Worm (Caenorhabditis elegans) whole organism, midembryonic: ENCODE results near the gene K10H10.13.

Experiments
- T22C8.4 ChIP-seq: fragments of 200-800 bp; sonication (Bioruptor generic); IDR thresholded peaks from 2 replicates; pipeline ENCODE4 v1.3.6; 2022; ENCODE audit warnings: missing genetic modification characterization, missing compliant biosample characterization
- cog-1 ChIP-seq: sonication (generic microtip); optimal IDR thresholded peaks from 2 replicates; lab custom pipeline; 2016; ENCODE audit warnings: missing genetic modification characterization, missing compliant biosample characterization
- flt-1 ChIP-seq: fragments of 200-800 bp; sonication (Bioruptor generic); IDR thresholded peaks from 2 replicates; pipeline ENCODE4 v1.3.6; 2022; ENCODE audit warnings: missing genetic modification characterization, missing compliant biosample characterization
- klf-2 ChIP-seq: fragments of 200-800 bp; sonication (Bioruptor generic); conservative IDR thresholded peaks from 2 replicates; pipeline ENCODE4 v1.3.6; 2022; ENCODE audit warnings: missing genetic modification reagents, missing genetic modification characterization, missing compliant biosample characterization
- med-1 ChIP-seq: sonication (generic microtip); optimal IDR thresholded peaks from 2 replicates; lab custom pipeline; 2017; ENCODE audit warnings: missing genetic modification characterization, mild to moderate bottlenecking, missing compliant biosample characterization, antibody characterized with exemption, missing genetic modification reagents; ENCODE audit not compliant: insufficient read depth
- ref-1 ChIP-seq: fragments of 200-800 bp; sonication (Bioruptor generic); conservative IDR thresholded peaks from 2 replicates; pipeline ENCODE4 v1.3.6; 2022; ENCODE audit warnings: missing genetic modification reagents, missing genetic modification characterization, missing compliant biosample characterization
- tab-1 ChIP-seq: fragments of 200-800 bp; sonication (Bioruptor generic); IDR thresholded peaks from 2 replicates; pipeline ENCODE4 v1.3.6; 2022; ENCODE audit warnings: missing genetic modification characterization, missing compliant biosample characterization
- ztf-23 ChIP-seq: fragments of 200-800 bp; sonication (Bioruptor generic); IDR thresholded peaks from 2 replicates; pipeline ENCODE4 v1.3.6; 2022; ENCODE audit warnings: missing genetic modification reagents, missing genetic modification characterization, missing compliant biosample characterization
- ztf-29 ChIP-seq: fragments of 200-800 bp; sonication (Bioruptor generic); IDR thresholded peaks from 2 replicates; pipeline ENCODE4 v1.3.6; 2022; ENCODE audit warnings: missing genetic modification reagents, missing genetic modification characterization, missing compliant biosample characterization

The K10H10.13 gene

DNA sequence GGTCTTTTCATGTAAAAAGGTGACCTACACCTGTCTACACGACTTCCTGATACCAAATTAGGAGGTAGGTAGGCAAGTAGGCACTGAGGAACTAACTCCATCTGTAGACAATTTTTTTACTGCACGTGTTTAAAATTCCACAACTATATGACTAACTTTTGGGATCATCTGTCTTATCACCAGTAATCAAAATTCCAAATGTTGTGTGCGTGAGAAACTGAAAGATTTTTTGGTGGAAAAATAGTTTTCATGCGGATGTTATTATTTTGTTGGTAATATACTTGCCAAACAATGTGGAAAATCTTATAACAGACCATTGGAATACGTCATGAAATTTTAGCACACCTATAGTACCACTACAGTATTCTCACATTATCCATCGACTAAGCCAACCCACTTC is at the start of gene K10H10.13:
Gene K10H10.13 (minus strand): TSS at position 101 of the 400 bp plus-strand sequence.
- TF ChIP-seq klf-2 (GFP tag; lab: Robert Waterston, UW): no peak
- TF ChIP-seq T22C8.4 (GFP tag; lab: Robert Waterston, UW): no peak
- TF ChIP-seq ztf-23: no peak
- no peak for TF ChIP-seq cog-1 (tag; lab: Kevin White, UChicago)
- TF ChIP-seq ref-1 (GFP tag; lab: Robert Waterston, UW): no peak
- no peak for TF ChIP-seq ztf-29 (GFP tag; lab: Robert Waterston, UW)
- no peak for TF ChIP-seq tab-1 (GFP tag; lab: Robert Waterston, UW)
- no peak for TF ChIP-seq flt-1 (GFP tag; lab: Robert Waterston, UW)
- TF ChIP-seq med-1: no peak

DNA sequence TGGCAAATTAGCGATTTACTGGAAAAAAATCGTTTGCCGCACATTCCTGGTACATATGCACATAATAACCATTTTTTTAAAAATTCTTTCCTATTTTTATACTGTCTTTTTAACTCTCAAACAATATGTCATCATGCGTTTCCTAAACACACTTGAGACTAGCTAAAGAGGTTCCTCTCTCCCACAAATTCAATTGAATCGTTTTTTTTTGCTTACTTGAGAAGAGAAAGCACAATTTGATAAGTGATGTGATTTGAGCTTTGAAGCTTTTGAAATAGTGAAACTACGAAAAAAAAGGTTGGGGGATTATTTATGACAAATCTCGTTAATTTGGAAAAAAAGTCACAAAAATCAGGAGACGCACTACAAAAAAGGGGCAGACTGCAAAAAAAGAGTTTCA is 43.9 kb upstream of the K10H10.13 start:
- TF ChIP-seq med-1 (no peak), T22C8.4 (GFP tag; lab: Robert Waterston, UW) (no peak), cog-1 (tag; lab: Kevin White, UChicago) (no peak), ref-1 (GFP tag; lab: Robert Waterston, UW) (no peak), ztf-29 (GFP tag; lab: Robert Waterston, UW) (no peak), flt-1 (GFP tag; lab: Robert Waterston, UW) (no peak), klf-2 (GFP tag; lab: Robert Waterston, UW) (no peak), ztf-23 (no peak), tab-1 (GFP tag; lab: Robert Waterston, UW) (no peak)

- TF ChIP-seq cog-1 (tag; lab: Kevin White, UChicago) (no peak), T22C8.4 (GFP tag; lab: Robert Waterston, UW) (no peak), ref-1 (GFP tag; lab: Robert Waterston, UW) (no peak), flt-1 (GFP tag; lab: Robert Waterston, UW) (no peak), klf-2 (GFP tag; lab: Robert Waterston, UW) (no peak), ztf-29 (GFP tag; lab: Robert Waterston, UW) (no peak), ztf-23 (no peak), tab-1 (GFP tag; lab: Robert Waterston, UW) (no peak), med-1 (no peak)
These were observed 39.5 kb upstream of the K10H10.13 start, which contains the start of gene nlp-41 for ce11 chrII:14550613-14551012. Gene nlp-41 (plus strand): TSS chrII:14550913.

DNA sequence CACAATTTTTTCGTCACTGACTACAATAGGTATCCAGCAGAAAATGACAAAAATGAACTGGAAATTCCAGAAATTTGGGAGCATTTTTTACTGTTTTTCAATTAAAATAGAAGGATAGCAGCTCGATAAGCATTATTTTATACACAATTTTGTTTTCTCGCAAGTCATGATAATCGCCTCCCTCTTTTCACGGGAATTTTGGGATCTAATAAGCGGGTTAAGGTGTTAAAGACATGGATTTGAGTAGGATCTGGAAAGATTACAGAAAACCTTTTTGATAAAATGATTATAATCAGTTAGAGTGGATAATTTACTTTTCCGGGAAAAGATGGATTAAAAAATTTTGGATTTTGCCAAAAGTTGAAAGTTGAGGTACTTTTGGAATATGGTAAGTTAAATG is 37.6 kb upstream of the K10H10.13 start, which contains the start of gene gcy-29:
Gene gcy-29 (minus strand): TSS at position 101 of the 400 bp plus-strand sequence.
- TF ChIP-seq ztf-29 (GFP tag; lab: Robert Waterston, UW) (no peak), T22C8.4 (GFP tag; lab: Robert Waterston, UW) (no peak), cog-1 (tag; lab: Kevin White, UChicago) (no peak), klf-2 (GFP tag; lab: Robert Waterston, UW) (no peak), ztf-23 (no peak), tab-1 (GFP tag; lab: Robert Waterston, UW) (no peak), ref-1 (GFP tag; lab: Robert Waterston, UW) (no peak), flt-1 (GFP tag; lab: Robert Waterston, UW) (no peak), med-1 (no peak)

DNA sequence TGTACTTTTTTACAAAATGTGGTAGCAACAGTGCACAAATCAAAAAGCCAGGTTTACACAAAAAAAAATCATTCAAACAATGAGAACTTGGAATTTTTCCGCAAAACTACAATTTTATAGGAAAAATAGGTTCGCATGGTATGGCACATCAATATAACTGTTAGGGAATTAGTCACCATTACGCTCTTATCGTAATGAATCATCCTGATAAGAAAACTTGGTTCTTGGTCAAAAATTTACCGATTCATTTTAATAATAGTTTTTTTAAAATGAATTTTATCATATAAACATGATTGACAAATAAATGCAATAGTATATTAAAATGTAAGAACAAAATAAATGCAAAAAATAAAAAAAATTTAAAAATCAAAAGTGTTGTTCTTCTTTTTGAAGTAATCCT is 29.5 kb upstream of the K10H10.13 start:
- no peak for TF ChIP-seq ztf-29 (GFP tag; lab: Robert Waterston, UW)
- TF ChIP-seq cog-1 (tag; lab: Kevin White, UChicago): no peak
- no peak for TF ChIP-seq ref-1 (GFP tag; lab: Robert Waterston, UW)
- no peak for TF ChIP-seq med-1
- TF ChIP-seq flt-1 (GFP tag; lab: Robert Waterston, UW): no peak
- TF ChIP-seq tab-1 (GFP tag; lab: Robert Waterston, UW): no peak
- no peak for TF ChIP-seq T22C8.4 (GFP tag; lab: Robert Waterston, UW)

ce11 chrII:14537728-14538127 is 26.6 kb upstream of the K10H10.13 start, which contains the start of the genes clec-147 and C04H5.7:
Gene clec-147 (minus strand): TSS chrII:14537828.
Gene C04H5.7 (plus strand): TSS chrII:14537946.
- TF ChIP-seq klf-2 (GFP tag; lab: Robert Waterston, UW) (no peak), flt-1 (GFP tag; lab: Robert Waterston, UW) (no peak), T22C8.4 (GFP tag; lab: Robert Waterston, UW) (no peak), ztf-29 (GFP tag; lab: Robert Waterston, UW) (no peak), ztf-23 (no peak), cog-1 (tag; lab: Kevin White, UChicago) (no peak), med-1 (no peak), ref-1 (GFP tag; lab: Robert Waterston, UW) (no peak), tab-1 (GFP tag; lab: Robert Waterston, UW) (no peak)

DNA sequence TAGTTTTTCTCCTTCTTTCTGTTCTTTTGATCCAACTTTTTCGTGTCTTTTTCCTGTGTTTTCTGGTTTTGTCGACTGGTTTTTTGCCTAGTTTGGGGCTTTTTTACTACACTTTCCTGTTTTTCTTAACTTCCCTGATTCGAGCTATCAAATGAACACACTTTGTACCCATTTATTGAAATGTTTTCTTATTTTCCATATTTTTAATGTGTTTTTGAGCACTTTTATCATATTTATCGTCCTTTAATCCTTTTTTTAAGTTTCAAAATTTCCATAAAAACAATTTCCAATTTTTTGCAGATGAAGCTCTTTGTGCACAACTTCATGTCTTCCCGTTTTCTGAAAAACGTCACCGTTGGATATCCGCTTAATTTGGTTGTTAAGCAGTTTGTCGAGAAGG is 22.9 kb upstream of the K10H10.13 start, which contains the start of gene C04H5.1:
Gene C04H5.1 (plus strand): TSS at position 301 of the 400 bp plus-strand sequence.
- TF ChIP-seq T22C8.4 (GFP tag; lab: Robert Waterston, UW): no peak
- no peak for TF ChIP-seq ztf-29 (GFP tag; lab: Robert Waterston, UW)
- no peak for TF ChIP-seq tab-1 (GFP tag; lab: Robert Waterston, UW)
- no peak for TF ChIP-seq klf-2 (GFP tag; lab: Robert Waterston, UW)
- no peak for TF ChIP-seq ref-1 (GFP tag; lab: Robert Waterston, UW)

DNA sequence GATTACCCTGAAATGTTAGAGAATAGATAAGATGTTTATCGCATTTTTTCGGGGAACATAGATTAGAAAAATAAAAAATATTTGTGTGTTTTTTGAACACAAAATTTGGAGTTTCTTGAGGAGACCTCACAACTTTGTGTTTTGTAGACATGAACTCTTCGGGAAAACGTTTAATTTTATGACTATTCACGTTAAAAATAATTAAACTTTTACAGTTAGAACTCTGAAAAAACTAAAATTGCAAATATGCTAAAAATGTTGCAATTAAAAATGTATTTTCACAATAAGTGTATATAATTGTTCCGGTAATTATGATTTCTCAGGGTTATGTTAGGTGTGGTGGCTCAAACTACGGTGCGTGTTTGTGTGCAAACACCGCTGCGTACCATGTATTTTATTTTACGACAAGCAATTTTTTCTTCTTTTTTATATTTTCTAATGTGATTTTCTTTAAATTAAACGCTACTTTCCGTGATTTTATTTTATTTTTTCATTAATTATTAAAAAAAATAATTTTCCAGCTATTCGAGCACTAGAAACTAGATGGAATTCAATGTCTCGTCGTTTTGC is 17.2 kb upstream of the K10H10.13 start, which contains the start of the genes F57C2.5 and spat-1:
Gene F57C2.5 (minus strand): TSS at position 7 of the 570 bp plus-strand sequence.
Gene spat-1 (plus strand): TSS at position 520 of the 570 bp plus-strand sequence.
- TF ChIP-seq flt-1 (GFP tag; lab: Robert Waterston, UW): 0 out of 2 replicates have a peak, but pooled peaks have one; percentile 6
- no peak for TF ChIP-seq tab-1 (GFP tag; lab: Robert Waterston, UW)
- no peak for TF ChIP-seq T22C8.4 (GFP tag; lab: Robert Waterston, UW)
- peak; percentile 93 for TF ChIP-seq cog-1 (tag; lab: Kevin White, UChicago)
- no peak for TF ChIP-seq ztf-29 (GFP tag; lab: Robert Waterston, UW)
- TF ChIP-seq ztf-23: peak; percentile 63
- TF ChIP-seq ref-1 (GFP tag; lab: Robert Waterston, UW): no peak
- TF ChIP-seq klf-2 (GFP tag; lab: Robert Waterston, UW): peak; percentile 67; the same call in 1 of the 2 replicates

ce11 chrII:14527104-14527503 is 16.0 kb upstream of the K10H10.13 start:
- no peak for TF ChIP-seq flt-1 (GFP tag; lab: Robert Waterston, UW)
- TF ChIP-seq med-1: no peak
- TF ChIP-seq ztf-23: no peak
- no peak for TF ChIP-seq ref-1 (GFP tag; lab: Robert Waterston, UW)
- TF ChIP-seq tab-1 (GFP tag; lab: Robert Waterston, UW): no peak
- TF ChIP-seq T22C8.4 (GFP tag; lab: Robert Waterston, UW): no peak
